Worm (Caenorhabditis elegans): ENCODE results near the gene acr-18.

DNA sequence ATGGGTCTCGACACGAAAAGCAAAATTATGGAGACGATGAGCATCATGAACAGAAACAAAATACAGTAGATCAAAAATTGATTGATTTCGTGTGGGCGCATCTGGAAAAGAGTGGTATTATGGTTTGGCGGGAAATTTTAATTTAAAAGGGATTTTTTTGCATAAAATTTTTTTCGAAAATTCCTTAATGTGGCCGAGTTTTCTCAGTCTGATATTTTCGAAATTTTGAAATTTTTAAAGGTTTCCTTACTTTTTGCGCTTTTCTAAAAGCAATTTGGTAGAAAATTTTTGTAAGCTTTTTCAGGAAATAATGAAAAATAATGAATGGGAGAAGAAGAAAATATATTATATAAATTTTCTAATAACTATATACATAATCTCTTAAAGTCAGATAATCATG lies 25.1 kb downstream of the acr-18 start, which contains the start of gene F21A3.2:
- no peak for TF ChIP-seq elt-2 (tag; optimal IDR thresholded peaks at IDR 0.05)
- no peak for TF ChIP-seq ztf-16 (tag; optimal IDR thresholded peaks at IDR 0.05)
- no peak for TF ChIP-seq hlh-13 (GFP tag; optimal IDR thresholded peaks at IDR 0.05)
- no peak for TF ChIP-seq nhr-11 (tag; optimal IDR thresholded peaks at IDR 0.05)
- TF ChIP-seq ama-1 (optimal IDR thresholded peaks at IDR 0.05): no peak
- no peak for TF ChIP-seq syd-9 (tag; optimal IDR thresholded peaks at IDR 0.05)
- no peak for TF ChIP-seq ceh-34 (tag; optimal IDR thresholded peaks at IDR 0.05)
- TF ChIP-seq pat-9 (tag; optimal IDR thresholded peaks at IDR 0.05): no peak
- no peak for TF ChIP-seq hlh-30 (tag; optimal IDR thresholded peaks at IDR 0.05; ENCODE audit: insufficient read depth)
- TF ChIP-seq ceh-9 (tag; optimal IDR thresholded peaks at IDR 0.05): no peak
- TF ChIP-seq pqm-1 (tag; optimal IDR thresholded peaks at IDR 0.05): no peak
